Worm (Caenorhabditis elegans) whole organism, L1 larva: ENCODE results near the gene R12B2.13.
A peak's percentile ranks its signal among the peaks of the same experiment; 100 is the strongest.

Experiments used
- C16A3.4 ChIP-seq: fragments of 150-350 bp; optimal IDR thresholded peaks from 2 replicates; lab custom pipeline; 2014; ENCODE audit warnings: missing biosample characterization, missing genetic modification characterization
- alr-1 ChIP-seq: fragments of 200-800 bp; sonication (Bioruptor generic); optimal IDR thresholded peaks from 2 replicates; lab custom pipeline; 2018; ENCODE audit warnings: borderline replicate concordance, mild to moderate bottlenecking, missing genetic modification characterization, missing compliant biosample characterization
- aly-2 ChIP-seq: fragments of 150-350 bp; optimal IDR thresholded peaks from 2 replicates; lab custom pipeline; 2014; ENCODE audit warnings: missing biosample characterization, missing genetic modification characterization
- blmp-1 ChIP-seq: fragments of 150-350 bp; optimal IDR thresholded peaks from 2 replicates; lab custom pipeline; 2014; ENCODE audit warnings: missing biosample characterization, missing genetic modification characterization
- ceh-8 ChIP-seq: fragments of 200-800 bp; sonication (Bioruptor generic); optimal IDR thresholded peaks from 2 replicates; lab custom pipeline; 2018; ENCODE audit warnings: mild to moderate bottlenecking, missing genetic modification characterization, moderate library complexity, missing compliant biosample characterization
- ceh-88 ChIP-seq: fragments of 200-800 bp; sonication (Bioruptor generic); IDR thresholded peaks from 2 replicates; pipeline ENCODE4 v1.3.6; 2022; ENCODE audit warnings: missing genetic modification characterization, missing compliant biosample characterization
- ces-1 ChIP-seq: fragments of 150-350 bp; optimal IDR thresholded peaks from 2 replicates; lab custom pipeline; 2014; ENCODE audit warnings: missing biosample characterization, missing genetic modification reagents, missing genetic modification characterization
- dpl-1 ChIP-seq, 3 experiments: fragments of 150-350 bp in 2 of 3; sonication (generic microtip) in 1 of 3; optimal IDR thresholded peaks; 2 replicates each; lab custom pipeline; 2014 to 2017; ENCODE audit warnings: missing biosample characterization in 3 of 3, missing genetic modification characterization in 3 of 3, missing genetic modification reagents in 3 of 3
- dsc-1 ChIP-seq: sonication (generic microtip); optimal IDR thresholded peaks from 2 replicates; lab custom pipeline; 2016; ENCODE audit warnings: mild to moderate bottlenecking, missing genetic modification characterization, missing compliant biosample characterization
- efl-1 ChIP-seq, 4 experiments: fragments of 150-350 bp; optimal IDR thresholded peaks in 3 of 4; peaks in 1 of 4; 1 replicate in 1 of 4; 2 replicates in 3 of 4; lab custom pipeline; 2014; ENCODE audit warnings: missing biosample characterization in 2 of 4, missing genetic modification characterization in 2 of 4, missing genetic modification reagents in 2 of 4
- egl-27 ChIP-seq, 2 experiments: fragments of 150-350 bp in 1 of 2; sonication (generic microtip); optimal IDR thresholded peaks; 3 replicates each; lab custom pipeline; 2017 to 2018; ENCODE audit warnings: missing biosample characterization in 2 of 2, missing genetic modification characterization in 2 of 2, missing genetic modification reagents in 2 of 2
- elt-2 ChIP-seq: sonication (generic microtip); optimal IDR thresholded peaks from 2 replicates; lab custom pipeline; 2016; ENCODE audit warnings: missing genetic modification characterization, mild to moderate bottlenecking, inconsistent platforms, missing compliant biosample characterization, missing genetic modification reagents
- elt-3 ChIP-seq, 6 experiments: fragments of 150-350 bp in 1 of 6; sonication (generic microtip); optimal IDR thresholded peaks; 2 replicates each; lab custom pipeline; 2017 to 2018; ENCODE audit warnings: missing biosample characterization in 6 of 6, missing genetic modification characterization in 6 of 6, inconsistent platforms in 1 of 6
- fkh-4 ChIP-seq: sonication (generic microtip); optimal IDR thresholded peaks from 2 replicates; lab custom pipeline; 2016; ENCODE audit warnings: missing compliant biosample characterization, missing genetic modification characterization, borderline replicate concordance
- grh-1 ChIP-seq: fragments of 200-800 bp; sonication (Bioruptor generic); IDR thresholded peaks from 2 replicates; pipeline ENCODE4 v1.3.6; 2022; ENCODE audit warnings: missing genetic modification reagents, missing genetic modification characterization, missing compliant biosample characterization
- hlh-17 ChIP-seq: fragments of 200-800 bp; sonication (Bioruptor generic); optimal IDR thresholded peaks from 2 replicates; lab custom pipeline; 2018; ENCODE audit warnings: missing genetic modification characterization, mild to moderate bottlenecking, missing compliant biosample characterization, moderate library complexity, borderline replicate concordance
- hlh-4 ChIP-seq: sonication (generic microtip); optimal IDR thresholded peaks from 2 replicates; lab custom pipeline; 2016; ENCODE audit warnings: mild to moderate bottlenecking, missing genetic modification characterization, missing compliant biosample characterization
- hpl-2 ChIP-seq: fragments of 150-350 bp; optimal IDR thresholded peaks from 2 replicates; lab custom pipeline; 2014; ENCODE audit warnings: missing biosample characterization, missing genetic modification reagents, missing genetic modification characterization
- isw-1 ChIP-seq: fragments of 200-800 bp; sonication (Bioruptor generic); IDR thresholded peaks from 2 replicates; pipeline ENCODE4 v1.3.6; 2022; ENCODE audit warnings: missing genetic modification characterization, missing compliant biosample characterization
- lin-14 ChIP-seq: fragments of 200-800 bp; sonication (Bioruptor generic); optimal IDR thresholded peaks from 2 replicates; lab custom pipeline; 2018; ENCODE audit warnings: mild to moderate bottlenecking, missing genetic modification characterization, moderate library complexity, missing compliant biosample characterization
- lin-39 ChIP-seq: fragments of 150-350 bp; optimal IDR thresholded peaks from 2 replicates; lab custom pipeline; 2014; ENCODE audit warnings: missing biosample characterization, missing genetic modification reagents, missing genetic modification characterization
- nhr-12 ChIP-seq: sonication (generic microtip); optimal IDR thresholded peaks from 2 replicates; lab custom pipeline; 2017; ENCODE audit warnings: missing biosample characterization, missing genetic modification characterization
- nhr-19 ChIP-seq: fragments of 200-800 bp; sonication (Bioruptor generic); conservative IDR thresholded peaks from 2 replicates; pipeline ENCODE4 v1.3.6; 2022; ENCODE audit warnings: missing genetic modification characterization, missing compliant biosample characterization
- nhr-20 ChIP-seq: sonication (generic microtip); optimal IDR thresholded peaks from 2 replicates; lab custom pipeline; 2016; ENCODE audit warnings: mild to moderate bottlenecking, missing genetic modification characterization, missing compliant biosample characterization
- nhr-237 ChIP-seq: fragments of 150-350 bp; optimal IDR thresholded peaks from 2 replicates; lab custom pipeline; 2014; ENCODE audit warnings: missing biosample characterization, missing genetic modification characterization
- nhr-47 ChIP-seq: sonication (generic microtip); optimal IDR thresholded peaks from 2 replicates; lab custom pipeline; 2016; ENCODE audit warnings: mild to moderate bottlenecking, missing genetic modification characterization, moderate library complexity, missing compliant biosample characterization
- nhr-71 ChIP-seq: sonication (generic microtip); optimal IDR thresholded peaks from 2 replicates; lab custom pipeline; 2016; ENCODE audit warnings: mild to moderate bottlenecking, missing genetic modification characterization, moderate library complexity, missing compliant biosample characterization
- nhr-77 ChIP-seq: fragments of 150-350 bp; optimal IDR thresholded peaks from 2 replicates; lab custom pipeline; 2014; ENCODE audit warnings: missing biosample characterization, missing genetic modification characterization
- nhr-84 ChIP-seq: sonication (generic microtip); optimal IDR thresholded peaks from 2 replicates; lab custom pipeline; 2017; ENCODE audit warnings: missing biosample characterization, missing genetic modification characterization
- nhr-85 ChIP-seq: sonication (generic microtip); peaks from one replicate; lab custom pipeline; 2016; ENCODE audit warnings: missing genetic modification characterization, inconsistent platforms, missing compliant biosample characterization
- pag-3 ChIP-seq: sonication (generic microtip); optimal IDR thresholded peaks from 2 replicates; lab custom pipeline; 2017; ENCODE audit warnings: missing genetic modification characterization, mild to moderate bottlenecking, missing compliant biosample characterization, antibody characterized with exemption, borderline replicate concordance; ENCODE audit not compliant: insufficient read depth
- pax-3 ChIP-seq: fragments of 200-800 bp; sonication (Bioruptor generic); optimal IDR thresholded peaks from 2 replicates; lab custom pipeline; 2018; ENCODE audit warnings: mild to moderate bottlenecking, missing genetic modification characterization, moderate library complexity, missing compliant biosample characterization
- skn-1 ChIP-seq: fragments of 150-350 bp; optimal IDR thresholded peaks from 2 replicates; lab custom pipeline; 2014; ENCODE audit warnings: missing biosample characterization, missing genetic modification characterization
- snpc-4 ChIP-seq: fragments of 150-350 bp; optimal IDR thresholded peaks from 2 replicates; lab custom pipeline; 2014; ENCODE audit warnings: missing biosample characterization, missing genetic modification characterization
- snu-23 ChIP-seq: sonication (generic microtip); optimal IDR thresholded peaks from 2 replicates; lab custom pipeline; 2016; ENCODE audit warnings: missing genetic modification characterization, missing compliant biosample characterization
- sox-4 ChIP-seq: sonication (generic microtip); optimal IDR thresholded peaks from 2 replicates; lab custom pipeline; 2016; ENCODE audit warnings: missing genetic modification characterization, missing compliant biosample characterization
- sup-37 ChIP-seq: fragments of 200-800 bp; sonication (Bioruptor generic); optimal IDR thresholded peaks from 2 replicates; lab custom pipeline; 2018; ENCODE audit warnings: mild to moderate bottlenecking, missing genetic modification characterization, missing compliant biosample characterization
- swsn-7 ChIP-seq: sonication (generic microtip); optimal IDR thresholded peaks from 2 replicates; lab custom pipeline; 2016; ENCODE audit warnings: missing genetic modification characterization, missing compliant biosample characterization
- tlp-1 ChIP-seq: fragments of 150-350 bp; optimal IDR thresholded peaks from 2 replicates; lab custom pipeline; 2014; ENCODE audit warnings: missing biosample characterization, missing genetic modification characterization
- unc-130 ChIP-seq: fragments of 150-350 bp; optimal IDR thresholded peaks from 2 replicates; lab custom pipeline; 2017; ENCODE audit warnings: missing biosample characterization, missing genetic modification characterization, inconsistent platforms
- unc-30 ChIP-seq: sonication (generic microtip); optimal IDR thresholded peaks from 2 replicates; lab custom pipeline; 2017; ENCODE audit warnings: missing biosample characterization, missing genetic modification characterization
- unc-86 ChIP-seq: sonication (generic microtip); optimal IDR thresholded peaks from 2 replicates; lab custom pipeline; 2016; ENCODE audit warnings: missing genetic modification characterization, missing compliant biosample characterization
- unc-98 ChIP-seq: fragments of 200-800 bp; sonication (Bioruptor generic); IDR thresholded peaks from 2 replicates; pipeline ENCODE4 v1.3.6; 2022; ENCODE audit warnings: missing genetic modification characterization, missing compliant biosample characterization
- xbp-1 ChIP-seq: sonication (generic microtip); optimal IDR thresholded peaks from 2 replicates; lab custom pipeline; 2016; ENCODE audit warnings: missing genetic modification characterization, missing compliant biosample characterization
- ztf-11 ChIP-seq, 2 experiments: sonication (generic microtip); optimal IDR thresholded peaks; 2 replicates each; lab custom pipeline; 2016 to 2017; ENCODE audit warnings: missing genetic modification characterization in 2 of 2, missing biosample characterization in 1 of 2, missing compliant biosample characterization in 1 of 2

R12B2.13 gene

ce11 chrIII:5794982-5795381 lies 38.3 kb downstream of the R12B2.13 start:
- TF ChIP-seq elt-2 (tag; lab: Kevin White, UChicago) (no peak), skn-1 (tag; lab: Kevin White, UChicago) (no peak), efl-1 (optimal IDR thresholded peaks at IDR 0.05; lab: Kevin White, UChicago) (no peak), efl-1 (GFP tag; optimal IDR thresholded peaks at IDR 0.05 in 1 of 2; lab: Kevin White, UChicago) (peak in 1 of 2 experiments; percentile 44), nhr-84 (no peak), snu-23 (no peak), unc-98 (no peak), nhr-85 (no peak), dsc-1 (tag; lab: Kevin White, UChicago) (no peak)

DNA sequence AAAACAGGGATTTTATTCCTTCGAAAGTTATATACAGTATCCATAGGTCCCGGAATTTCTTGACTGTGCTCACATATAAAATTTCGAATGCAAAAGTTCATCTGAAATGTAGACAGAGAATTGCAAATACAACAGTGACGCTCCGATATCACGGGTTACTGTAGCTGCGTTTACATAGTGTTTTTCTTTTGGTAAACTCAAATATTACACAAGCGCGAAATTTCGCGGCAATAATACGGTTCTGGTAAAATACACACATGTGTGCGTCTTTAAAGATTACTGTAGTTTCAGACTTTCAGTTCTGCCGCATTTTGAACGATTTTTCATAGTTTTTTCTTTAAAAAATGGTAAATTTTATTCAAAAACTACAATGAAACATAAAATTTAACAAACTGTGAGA lies 42.7 kb downstream of the R12B2.13 start, which contains the start of gene rev-3:
Gene rev-3, minus strand, starts transcription at position 101 of the 400 bp plus-strand sequence.
- TF ChIP-seq hlh-4 (tag; lab: Kevin White, UChicago): no peak
- TF ChIP-seq unc-130: no peak
- TF ChIP-seq nhr-237 (tag; lab: Kevin White, UChicago): no peak
- TF ChIP-seq nhr-77 (tag; lab: Kevin White, UChicago): no peak
- no peak for TF ChIP-seq ces-1 (GFP tag; lab: Kevin White, UChicago)
- no peak for TF ChIP-seq grh-1 (GFP tag; lab: Robert Waterston, UW)
- TF ChIP-seq nhr-71 (tag; lab: Kevin White, UChicago): no peak
- no peak for TF ChIP-seq lin-14 (GFP tag; lab: Kevin White, UChicago)
- TF ChIP-seq skn-1 (tag; lab: Kevin White, UChicago): no peak
- no peak for TF ChIP-seq aly-2 (tag; lab: Kevin White, UChicago)
- no peak for TF ChIP-seq tlp-1 (tag; lab: Kevin White, UChicago)
- TF ChIP-seq alr-1: no peak
- TF ChIP-seq hpl-2 (GFP tag; lab: Kevin White, UChicago): no peak
- no peak for TF ChIP-seq unc-30 (tag; lab: Kevin White, UChicago)
- no peak for TF ChIP-seq nhr-12 (tag; lab: Kevin White, UChicago)

- TF ChIP-seq nhr-47 (tag; lab: Kevin White, UChicago) (peak; percentile 89), efl-1 (optimal IDR thresholded peaks at IDR 0.05; lab: Kevin White, UChicago) (peak; percentile 85 to 86), efl-1 (GFP tag; optimal IDR thresholded peaks at IDR 0.05 in 1 of 2; lab: Kevin White, UChicago) (peak; percentile 81 to 98), snu-23 (peak; percentile 85), sox-4 (peak; percentile 41), blmp-1 (tag; lab: Kevin White, UChicago) (peak; percentile 47), alr-1 (no peak), isw-1 (GFP tag; lab: Robert Waterston, UW) (peak; percentile 86), dpl-1 (GFP tag; optimal IDR thresholded peaks at IDR 0.05; lab: Kevin White, UChicago) (peak; percentile 77 to 82 (median 81)), lin-39 (tag; lab: Kevin White, UChicago) (peak; percentile 20), ztf-11 (tag; optimal IDR thresholded peaks at IDR 0.05; lab: Kevin White, UChicago) (peak in 1 of 2 experiments; percentile 51), swsn-7 (tag; lab: Kevin White, UChicago) (peak; percentile 81), lin-14 (GFP tag; lab: Kevin White, UChicago) (peak; percentile 87), unc-86 (tag; lab: Kevin White, UChicago) (peak; percentile 67), xbp-1 (peak; percentile 77), nhr-85 (peak; percentile 88), pax-3 (tag; lab: Kevin White, UChicago) (peak; percentile 71), egl-27 (tag; optimal IDR thresholded peaks at IDR 0.05; lab: Kevin White, UChicago) (no peak), sup-37 (no peak), hlh-17 (GFP tag; lab: Kevin White, UChicago) (no peak), pag-3 (tag; lab: Kevin White, UChicago) (no peak), snpc-4 (tag; lab: Kevin White, UChicago) (peak; percentile 70), unc-30 (tag; lab: Kevin White, UChicago) (no peak), grh-1 (GFP tag; lab: Robert Waterston, UW) (peak; percentile 63), hlh-4 (tag; lab: Kevin White, UChicago) (no peak), ceh-8 (GFP tag; lab: Kevin White, UChicago) (peak; percentile 73), elt-3 (tag; optimal IDR thresholded peaks at IDR 0.05; lab: Kevin White, UChicago) (peak in 2 of 6 experiments; percentile 54 to 67), nhr-19 (peak; percentile 86), nhr-84 (no peak), C16A3.4 (tag; lab: Kevin White, UChicago) (peak; percentile 77), nhr-77 (tag; lab: Kevin White, UChicago) (peak; percentile 70), ceh-88 (no peak), nhr-20 (peak; percentile 81), fkh-4 (tag; lab: Kevin White, UChicago) (peak; percentile 36)
Observed at ce11 chrIII:5785273-5785929, 47.9 kb downstream of the R12B2.13 start, which contains the start of gene Y37B11A.3. Gene Y37B11A.3 (minus strand): TSS chrIII:5785323.
